Fruit fly (Drosophila melanogaster) whole organism, embryonic: ENCODE results near the gene beat-IIa.

Source experiments
- Antp ChIP-seq: fragments of 200-800 bp; sonication (Bioruptor generic); optimal IDR thresholded peaks from 3 replicates; lab custom pipeline; 2016; ENCODE audit warnings: missing biosample characterization, missing genetic modification characterization
- CG10321 ChIP-seq: fragments of 200-800 bp; sonication (Bioruptor generic); IDR thresholded peaks from 2 replicates; pipeline ENCODE4 v1.3.6; 2022; ENCODE audit warnings: missing biosample characterization, missing genetic modification characterization
- CG10543 ChIP-seq: fragments of 200-800 bp; sonication (Bioruptor generic); optimal IDR thresholded peaks from 3 replicates; lab custom pipeline; 2017; ENCODE audit warnings: missing biosample characterization, mild to moderate bottlenecking, missing genetic modification characterization, moderate library complexity
- oc ChIP-seq: fragments of 200-800 bp; sonication (Bioruptor generic); optimal IDR thresholded peaks from 2 replicates; lab custom pipeline; 2018; ENCODE audit warnings: missing biosample characterization, mild to moderate bottlenecking, missing genetic modification characterization, moderate library complexity
- sima ChIP-seq: fragments of 200-800 bp; sonication (Bioruptor generic); optimal IDR thresholded peaks from 2 replicates; lab custom pipeline; 2016; ENCODE audit warnings: missing biosample characterization, missing genetic modification characterization
- trem ChIP-seq: fragments of 200-800 bp; optimal IDR thresholded peaks from 3 replicates; lab custom pipeline; 2019; ENCODE audit warnings: missing biosample characterization, mild to moderate bottlenecking, missing genetic modification characterization, moderate library complexity

DNA sequence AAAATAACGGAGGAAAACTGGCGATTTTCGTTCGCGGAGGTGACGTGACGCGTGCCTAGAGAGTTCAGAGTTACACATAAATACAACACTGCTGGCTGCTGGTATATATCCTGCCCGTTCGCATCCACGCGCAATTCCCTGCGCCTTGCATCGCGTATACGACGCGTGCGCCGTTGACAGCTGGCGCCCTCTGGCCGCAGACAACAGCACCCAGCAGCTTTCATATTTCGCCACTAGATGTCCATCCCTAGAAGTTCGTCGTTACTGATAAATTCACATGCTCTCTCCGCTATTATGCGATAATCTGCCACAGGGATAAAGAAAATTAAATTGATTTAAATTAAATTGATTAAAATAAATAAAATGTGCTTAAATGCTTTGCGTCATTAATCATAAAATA is 36.5 kb upstream of the beat-IIa start, which contains the start of gene Sur-8:
- TF ChIP-seq sima (GFP tag; lab: Kevin White, UChicago) (no peak), oc (tag; lab: Kevin White, UChicago) (no peak), CG10321 (GFP tag; lab: Robert Waterston, UW) (no peak), CG10543 (GFP tag; lab: Kevin White, UChicago) (peak; percentile 35), Antp (GFP tag; lab: Kevin White, UChicago) (peak; percentile 70), trem (tag; lab: Kevin White, UChicago) (no peak)
